Worm (Caenorhabditis elegans) whole organism, L3 larva: ENCODE results near the gene R166.3.

Source experiments
- jun-1 ChIP-seq: fragments of 150-350 bp; optimal IDR thresholded peaks from 2 replicates; lab custom pipeline; 2014; ENCODE audit warnings: missing biosample characterization, missing genetic modification reagents, missing genetic modification characterization
- nhr-25 ChIP-seq: sonication (generic microtip); optimal IDR thresholded peaks from 2 replicates; lab custom pipeline; 2017; ENCODE audit warnings: missing biosample characterization, missing genetic modification characterization
- tbx-2 ChIP-seq: sonication (generic microtip); optimal IDR thresholded peaks from 2 replicates; lab custom pipeline; 2016; ENCODE audit warnings: mild to moderate bottlenecking, missing genetic modification characterization, missing compliant biosample characterization
- unc-62 ChIP-seq: fragments of 150-350 bp; sonication (generic microtip); optimal IDR thresholded peaks from 4 replicates; lab custom pipeline; 2014; ENCODE audit warnings: missing biosample characterization, missing genetic modification reagents, missing genetic modification characterization
- ztf-11 ChIP-seq: fragments of 150-350 bp; optimal IDR thresholded peaks from 2 replicates; lab custom pipeline; 2014; ENCODE audit warnings: missing biosample characterization, missing genetic modification characterization

DNA sequence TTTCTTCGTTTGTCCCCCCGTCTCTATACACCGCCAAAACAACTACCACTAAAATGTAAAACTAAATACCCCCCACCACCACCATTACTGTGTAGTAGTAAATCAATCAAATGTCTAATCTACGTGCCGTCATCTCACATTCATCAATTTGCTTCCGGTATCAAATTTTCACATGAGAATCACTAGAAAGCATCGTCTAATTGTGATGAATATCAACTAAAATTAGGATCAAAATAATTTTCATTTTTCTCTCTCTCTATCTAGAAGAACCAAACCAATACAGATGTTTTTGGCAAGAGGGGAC lies 7.6 kb upstream of the R166.3 start:
- no peak for TF ChIP-seq ztf-11 (tag; lab: Kevin White, UChicago)
- TF ChIP-seq nhr-25 (tag; lab: Kevin White, UChicago): peak; percentile 24
- TF ChIP-seq tbx-2 (tag; lab: Kevin White, UChicago): no peak
- TF ChIP-seq unc-62 (GFP tag; lab: Kevin White, UChicago): no peak
- TF ChIP-seq jun-1: no peak
